Worm (Caenorhabditis elegans): Measurements from ENCODE around the gene ZK757.2.

DNA sequence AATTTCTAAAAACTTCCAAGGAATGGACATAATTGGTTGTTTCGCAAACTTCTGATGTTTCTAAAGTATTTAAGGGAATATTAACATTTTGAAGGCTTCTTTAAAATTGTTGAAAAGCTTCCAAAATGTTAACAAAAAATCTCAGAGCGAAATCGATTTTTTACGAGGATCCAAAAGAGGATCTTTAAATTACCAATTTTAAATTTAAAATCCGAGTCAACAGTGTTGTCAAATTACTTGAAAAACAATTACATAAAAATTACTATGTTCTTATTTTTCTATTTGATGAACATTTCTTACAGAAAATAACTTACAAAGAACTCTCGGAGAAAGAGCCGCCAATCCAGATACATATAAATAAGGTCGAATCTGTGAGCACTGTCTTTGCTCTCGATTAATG, 1.8 kb downstream of the ZK757.2 start, which contains the start of gene ZK757.10:
- TF ChIP-seq elt-1 (tag; optimal IDR thresholded peaks at IDR 0.05) (no peak), lin-15B (tag; optimal IDR thresholded peaks at IDR 0.05) (no peak), ztf-4 (tag; optimal IDR thresholded peaks at IDR 0.05) (no peak), unc-62 (GFP tag; optimal IDR thresholded peaks at IDR 0.05) (no peak)

All from whole organism, L3 larva.